Fruit fly (Drosophila melanogaster) whole organism, wandering third instar larva: ENCODE measurements around the gene put.

Experiments used
- foxo ChIP-seq, 2 experiments: fragments of 200-800 bp; sonication (Bioruptor generic); optimal IDR thresholded peaks; 2 replicates in 1 of 2; 3 replicates in 1 of 2; lab custom pipeline; 2016 to 2017; ENCODE audit warnings: missing biosample characterization in 2 of 2, missing genetic modification characterization in 2 of 2
- fru ChIP-seq: fragments of 200-800 bp; sonication (Bioruptor generic); optimal IDR thresholded peaks from 3 replicates; lab custom pipeline; 2016; ENCODE audit warnings: missing biosample characterization, mild to moderate bottlenecking, missing genetic modification characterization
- woc ChIP-seq: sonication (Bioruptor generic); optimal IDR thresholded peaks from 2 replicates; lab custom pipeline; 2016; ENCODE audit warnings: missing biosample characterization, mild to moderate bottlenecking, missing genetic modification characterization

DNA sequence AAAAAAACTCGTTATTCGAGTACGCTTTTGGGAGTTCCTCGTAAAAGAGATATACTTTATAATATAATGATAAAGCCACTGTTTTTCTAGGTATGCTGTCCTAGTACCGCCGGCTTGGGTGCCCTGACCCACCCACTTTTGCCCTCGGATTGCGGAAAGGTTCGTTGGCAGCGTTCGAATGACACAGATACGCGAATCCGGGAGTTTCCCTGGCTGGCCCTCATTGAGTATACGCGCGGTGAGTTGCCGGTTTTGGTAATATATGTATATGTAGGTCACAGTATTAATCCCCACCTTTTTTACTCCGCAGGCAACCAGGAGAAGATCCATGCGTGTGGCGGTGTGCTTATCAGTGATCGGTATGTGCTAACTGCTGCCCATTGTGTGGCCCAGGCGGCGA lies 32.7 kb upstream of the put start:
- TF ChIP-seq fru (GFP tag; lab: Kevin White, UChicago) (no peak), foxo (GFP tag; optimal IDR thresholded peaks at IDR 0.05; lab: Kevin White, UChicago) (no peak), woc (GFP tag; lab: Kevin White, UChicago) (no peak)
